Fruit fly (Drosophila melanogaster): ENCODE measurements around the gene CG10077.

CG10077 gene

dm6 chr3L:6903985-6904384 is 51.7 kb downstream of the CG10077 start (continued):
- TF ChIP-seq CG10543 (GFP tag; optimal IDR thresholded peaks at IDR 0.05) (peak; percentile 35), chm (GFP tag; IDR thresholded peaks at IDR 0.05) (peak; percentile 80), insv (GFP tag; optimal IDR thresholded peaks at IDR 0.05) (no peak), YL-1 (GFP tag; optimal IDR thresholded peaks at IDR 0.05) (no peak), PHDP (tag; optimal IDR thresholded peaks at IDR 0.05) (no peak), CG3065 (GFP tag; optimal IDR thresholded peaks at IDR 0.05) (peak; percentile 47), CG3281 (GFP tag; optimal IDR thresholded peaks at IDR 0.05) (no peak), CG12236 (GFP tag; optimal IDR thresholded peaks at IDR 0.05) (no peak), salm (tag; optimal IDR thresholded peaks at IDR 0.05) (no peak), klu (GFP tag; IDR thresholded peaks at IDR 0.05) (no peak), mld (GFP tag; IDR thresholded peaks at IDR 0.05; ENCODE audit: partially characterized antibody) (no peak), bbx (GFP tag; IDR thresholded peaks at IDR 0.05; ENCODE audit: partially characterized antibody) (peak; percentile 22; the same call in 1 of the 2 replicates), CG3838 (GFP tag; optimal IDR thresholded peaks at IDR 0.05) (no peak), usp (GFP tag; optimal IDR thresholded peaks at IDR 0.05) (no peak), HHEX (GFP tag; optimal IDR thresholded peaks at IDR 0.05) (no peak), HmgZ (tag; optimal IDR thresholded peaks at IDR 0.05) (peak; percentile 67), MTF-1 (GFP tag; optimal IDR thresholded peaks at IDR 0.05; ENCODE audit: borderline replicate concordance) (peak; percentile 23), btn (GFP tag; optimal IDR thresholded peaks at IDR 0.05) (peak; percentile 10), Atf6 (GFP tag; IDR thresholded peaks at IDR 0.05) (peak; percentile 40; the same call in 1 of the 2 replicates), CG2202 (tag; optimal IDR thresholded peaks at IDR 0.05) (no peak), CG10431 (GFP tag; optimal IDR thresholded peaks at IDR 0.05) (no peak), CG17568 (GFP tag; optimal IDR thresholded peaks at IDR 0.05) (no peak), CG15696 (tag; optimal IDR thresholded peaks at IDR 0.05) (no peak), Asciz (GFP tag; optimal IDR thresholded peaks at IDR 0.05) (no peak), MESR4 (GFP tag; optimal IDR thresholded peaks at IDR 0.05) (no peak), Bgb (GFP tag; IDR thresholded peaks at IDR 0.05; ENCODE audit: partially characterized antibody) (peak; percentile 61), z (GFP tag; IDR thresholded peaks at IDR 0.05) (peak; percentile 68; the same call in 2 of the 3 replicates), nau (GFP tag; optimal IDR thresholded peaks at IDR 0.05) (peak; percentile 76), caup (GFP tag; optimal IDR thresholded peaks at IDR 0.05; ENCODE audit: severe bottlenecking) (peak; percentile 41), CG14014 (GFP tag; IDR thresholded peaks at IDR 0.05) (0 out of 2 replicates have a peak, but pooled peaks have one; percentile 25), CG32767 (GFP tag; IDR thresholded peaks at IDR 0.05) (peak; percentile 72; the same call in 1 of the 2 replicates), amos (GFP tag; IDR thresholded peaks at IDR 0.05; ENCODE audit: partially characterized antibody) (peak; percentile 33; the same call in 1 of the 2 replicates), CG3407 (GFP tag; optimal IDR thresholded peaks at IDR 0.05) (no peak), hkb (optimal IDR thresholded peaks at IDR 0.05) (no peak), hkb (GFP tag; IDR thresholded peaks at IDR 0.05) (no peak; the same call in 1 of the 2 replicates), NC2α (GFP tag; optimal IDR thresholded peaks at IDR 0.05) (no peak), cg (GFP tag; optimal IDR thresholded peaks at IDR 0.05) (peak; percentile 80), NfI (GFP tag; optimal IDR thresholded peaks at IDR 0.05) (no peak), Ravus (GFP tag; IDR thresholded peaks at IDR 0.05) (no peak), CG8359 (GFP tag; optimal IDR thresholded peaks at IDR 0.05; ENCODE audit: borderline replicate concordance) (no peak), CG1233 (GFP tag; optimal IDR thresholded peaks at IDR 0.05) (no peak), toy (GFP tag; IDR thresholded peaks at IDR 0.05) (no peak), seq (GFP tag; IDR thresholded peaks at IDR 0.05) (peak; percentile 78), CG7963 (GFP tag; IDR thresholded peaks at IDR 0.05; ENCODE audit: partially characterized antibody) (no peak), so (GFP tag; IDR thresholded peaks at IDR 0.05) (no peak), bowl (GFP tag; IDR thresholded peaks at IDR 0.05) (peak; percentile 29; the same call in 1 of the 2 replicates), dimm (GFP tag; IDR thresholded peaks at IDR 0.05) (no peak), ato (GFP tag; IDR thresholded peaks at IDR 0.05; ENCODE audit: partially characterized antibody) (peak; percentile 53), emc (GFP tag; optimal IDR thresholded peaks at IDR 0.05) (no peak), dmrt11E (tag; optimal IDR thresholded peaks at IDR 0.05) (no peak)

All from whole organism, embryonic.